Fruit fly (Drosophila melanogaster): Measurements from ENCODE around the gene ari-1.

dm6 chrX:18151323-18151722 is 13.7 kb upstream of the ari-1 start:
- no peak for TF ChIP-seq psq (optimal IDR thresholded peaks at IDR 0.05)
- no peak for TF ChIP-seq Sin3A (optimal IDR thresholded peaks at IDR 0.05)
- no peak for TF ChIP-seq h (optimal IDR thresholded peaks at IDR 0.05)
